Fruit fly (Drosophila melanogaster) whole organism, embryonic: Measurements from ENCODE around the gene CG16965.

ENCODE experiments used
- BEAF-32 ChIP-seq: fragments of 200-800 bp; sonication (Bioruptor generic); optimal IDR thresholded peaks from 3 replicates; lab custom pipeline; 2017; ENCODE audit warnings: missing biosample characterization, missing genetic modification characterization, mild to moderate bottlenecking, moderate library complexity, missing genetic modification reagents
- CG11695 ChIP-seq: fragments of 200-800 bp; sonication (Bioruptor generic); IDR thresholded peaks from 3 replicates; pipeline ENCODE4 v1.3.6; 2022; ENCODE audit warnings: missing biosample characterization, missing genetic modification characterization
- CG12299 ChIP-seq: fragments of 200-800 bp; sonication (Bioruptor generic); optimal IDR thresholded peaks from 2 replicates; lab custom pipeline; 2018; ENCODE audit warnings: missing biosample characterization, mild to moderate bottlenecking, missing genetic modification characterization
- CG12391 ChIP-seq: fragments of 200-800 bp; sonication (Bioruptor generic); optimal IDR thresholded peaks from 3 replicates; lab custom pipeline; 2018; ENCODE audit warnings: missing biosample characterization, mild to moderate bottlenecking, missing genetic modification characterization, moderate library complexity
- CG12744 ChIP-seq: fragments of 200-800 bp; sonication (Bioruptor generic); optimal IDR thresholded peaks from 2 replicates; lab custom pipeline; 2016; ENCODE audit warnings: missing biosample characterization, missing genetic modification characterization
- CG13894 ChIP-seq: fragments of 200-800 bp; sonication (Bioruptor generic); optimal IDR thresholded peaks from 3 replicates; lab custom pipeline; 2018; ENCODE audit warnings: missing biosample characterization, mild to moderate bottlenecking, missing genetic modification characterization, moderate library complexity
- CG17359 ChIP-seq: fragments of 200-800 bp; sonication (Bioruptor generic); optimal IDR thresholded peaks from 3 replicates; lab custom pipeline; 2018; ENCODE audit warnings: missing biosample characterization, mild to moderate bottlenecking, missing genetic modification characterization, moderate library complexity
- CG18476 ChIP-seq: fragments of 200-800 bp; sonication (Bioruptor generic); optimal IDR thresholded peaks from 2 replicates; lab custom pipeline; 2016; ENCODE audit warnings: missing biosample characterization, mild to moderate bottlenecking, missing genetic modification characterization
- CG18619 ChIP-seq: fragments of 200-800 bp; sonication (Bioruptor generic); optimal IDR thresholded peaks from 3 replicates; lab custom pipeline; 2017; ENCODE audit warnings: missing biosample characterization, mild to moderate bottlenecking, missing genetic modification characterization
- CG2889 ChIP-seq: fragments of 200-800 bp; sonication (Bioruptor generic); IDR thresholded peaks from 3 replicates; pipeline ENCODE4 v1.3.6; 2022; ENCODE audit warnings: missing biosample characterization, missing genetic modification characterization
- CG3995 ChIP-seq: fragments of 200-800 bp; sonication (Bioruptor generic); optimal IDR thresholded peaks from 3 replicates; lab custom pipeline; 2016; ENCODE audit warnings: missing biosample characterization, missing genetic modification characterization
- CG6813 ChIP-seq: fragments of 200-800 bp; sonication (Bioruptor generic); optimal IDR thresholded peaks from 2 replicates; lab custom pipeline; 2017; ENCODE audit warnings: missing biosample characterization, missing genetic modification characterization, mild to moderate bottlenecking, moderate library complexity, missing genetic modification reagents
- CG7372 ChIP-seq: fragments of 200-800 bp; sonication (Bioruptor generic); IDR thresholded peaks from 2 replicates; pipeline ENCODE4 v1.3.6; 2022; ENCODE audit warnings: missing biosample characterization, missing genetic modification characterization
- CG9215 ChIP-seq: fragments of 200-800 bp; sonication (Bioruptor generic); IDR thresholded peaks from 2 replicates; pipeline ENCODE4 v1.3.6; 2022; ENCODE audit warnings: missing biosample characterization, missing genetic modification characterization
- Chrac-16 ChIP-seq: fragments of 200-800 bp; sonication (Bioruptor generic); optimal IDR thresholded peaks from 3 replicates; lab custom pipeline; 2016; ENCODE audit warnings: missing biosample characterization, missing genetic modification characterization
- Doc3 ChIP-seq: fragments of 200-800 bp; sonication (Bioruptor generic); IDR thresholded peaks from 3 replicates; pipeline ENCODE4 v1.3.6; 2022; ENCODE audit warnings: missing biosample characterization, missing genetic modification characterization; ENCODE audit not compliant: partially characterized antibody
- E2f2 ChIP-seq: fragments of 200-800 bp; sonication (Bioruptor generic); IDR thresholded peaks from 2 replicates; pipeline ENCODE4 v1.3.6; 2022; ENCODE audit warnings: missing biosample characterization, missing genetic modification characterization
- Hand ChIP-seq: fragments of 200-800 bp; sonication (Bioruptor generic); optimal IDR thresholded peaks from 2 replicates; lab custom pipeline; 2017; ENCODE audit warnings: mild to moderate bottlenecking, missing biosample characterization, missing genetic modification reagents, missing genetic modification characterization
- Lpt ChIP-seq: fragments of >200 bp; optimal IDR thresholded peaks from 2 replicates; lab custom pipeline; 2018; ENCODE audit warnings: missing biosample characterization, missing genetic modification characterization
- MTF-1 ChIP-seq: fragments of 200-800 bp; sonication (Bioruptor generic); optimal IDR thresholded peaks from 2 replicates; lab custom pipeline; 2018; ENCODE audit warnings: missing biosample characterization, mild to moderate bottlenecking, missing genetic modification characterization, borderline replicate concordance
- Nf-YB ChIP-seq: fragments of 200-800 bp; sonication (Bioruptor generic); optimal IDR thresholded peaks from 3 replicates; lab custom pipeline; 2019; ENCODE audit warnings: missing biosample characterization, mild to moderate bottlenecking, missing genetic modification characterization, moderate library complexity
- Oli ChIP-seq: fragments of 200-800 bp; sonication (Bioruptor generic); optimal IDR thresholded peaks from 2 replicates; lab custom pipeline; 2018; ENCODE audit warnings: missing biosample characterization, mild to moderate bottlenecking, missing genetic modification characterization, moderate library complexity
- Optix ChIP-seq: fragments of 200-800 bp; sonication (Bioruptor generic); IDR thresholded peaks from 3 replicates; pipeline ENCODE4 v1.3.6; 2022; ENCODE audit warnings: missing biosample characterization, missing genetic modification characterization
- Vsx1 ChIP-seq: fragments of 200-800 bp; sonication (Bioruptor generic); optimal IDR thresholded peaks from 2 replicates; lab custom pipeline; 2017; ENCODE audit warnings: missing biosample characterization, mild to moderate bottlenecking, missing genetic modification characterization, missing genetic modification reagents
- Xrp1 ChIP-seq: fragments of 200-800 bp; sonication (Bioruptor generic); IDR thresholded peaks from 2 replicates; pipeline ENCODE4 v1.3.6; 2022; ENCODE audit warnings: missing biosample characterization, missing genetic modification characterization
- ara ChIP-seq: fragments of 200-800 bp; sonication (Bioruptor generic); IDR thresholded peaks from 2 replicates; pipeline ENCODE4 v1.3.6; 2022; ENCODE audit warnings: missing biosample characterization, missing genetic modification characterization
- bab2 ChIP-seq: fragments of 200-800 bp; sonication (Bioruptor generic); optimal IDR thresholded peaks from 2 replicates; lab custom pipeline; 2016; ENCODE audit warnings: missing biosample characterization, missing genetic modification characterization
- bsh ChIP-seq, 2 experiments: fragments of 200-800 bp; sonication (Bioruptor generic); optimal IDR thresholded peaks; 2 replicates each; lab custom pipeline; 2017 to 2018; ENCODE audit warnings: mild to moderate bottlenecking in 2 of 2, missing biosample characterization in 2 of 2, missing genetic modification characterization in 2 of 2, moderate library complexity in 1 of 2
- chn ChIP-seq: fragments of 200-800 bp; sonication (Bioruptor generic); optimal IDR thresholded peaks from 2 replicates; lab custom pipeline; 2016; ENCODE audit warnings: missing biosample characterization, missing genetic modification characterization
- da ChIP-seq: fragments of 200-800 bp; sonication (Bioruptor generic); optimal IDR thresholded peaks from 2 replicates; lab custom pipeline; 2016; ENCODE audit warnings: missing biosample characterization, missing genetic modification characterization
- dm ChIP-seq: fragments of 200-800 bp; sonication (Bioruptor generic); optimal IDR thresholded peaks from 3 replicates; lab custom pipeline; 2016; ENCODE audit warnings: missing biosample characterization, missing genetic modification characterization
- gce ChIP-seq: fragments of 200-800 bp; sonication (Bioruptor generic); IDR thresholded peaks from 3 replicates; pipeline ENCODE4 v1.3.6; 2022; ENCODE audit warnings: missing biosample characterization, missing genetic modification characterization
- gem ChIP-seq: fragments of 200-800 bp; sonication (Bioruptor generic); optimal IDR thresholded peaks from 2 replicates; lab custom pipeline; 2019; ENCODE audit warnings: missing biosample characterization, mild to moderate bottlenecking, missing genetic modification characterization, moderate library complexity
- gsb ChIP-seq: fragments of 200-800 bp; sonication (Bioruptor generic); IDR thresholded peaks from 2 replicates; pipeline ENCODE4 v1.3.6; 2022; ENCODE audit warnings: missing biosample characterization, missing genetic modification characterization
- hbn ChIP-seq: fragments of 200-800 bp; sonication (Bioruptor generic); IDR thresholded peaks from 2 replicates; pipeline ENCODE4 v1.3.6; 2022; ENCODE audit warnings: missing biosample characterization, missing genetic modification characterization; ENCODE audit not compliant: partially characterized antibody
- jigr1 ChIP-seq: fragments of 200-800 bp; sonication (Bioruptor generic); IDR thresholded peaks from 3 replicates; pipeline ENCODE4 v1.3.6; 2022; ENCODE audit warnings: missing biosample characterization, missing genetic modification characterization
- jing ChIP-seq: fragments of 200-800 bp; sonication (Bioruptor generic); optimal IDR thresholded peaks from 2 replicates; lab custom pipeline; 2018; ENCODE audit warnings: missing biosample characterization, mild to moderate bottlenecking, missing genetic modification characterization
- jumu ChIP-seq: fragments of 200-800 bp; sonication (Bioruptor generic); optimal IDR thresholded peaks from 3 replicates; lab custom pipeline; 2016; ENCODE audit warnings: missing biosample characterization, missing genetic modification characterization
- klu ChIP-seq: fragments of 200-800 bp; sonication (Bioruptor generic); IDR thresholded peaks from 2 replicates; pipeline ENCODE4 v1.3.6; 2022; ENCODE audit warnings: missing biosample characterization, missing genetic modification characterization
- kni ChIP-seq: fragments of 200-800 bp; sonication (Bioruptor generic); optimal IDR thresholded peaks from 3 replicates; lab custom pipeline; 2017; ENCODE audit warnings: mild to moderate bottlenecking, missing biosample characterization, missing genetic modification reagents, missing genetic modification characterization
- lmd ChIP-seq: fragments of 200-800 bp; sonication (Bioruptor generic); IDR thresholded peaks from 2 replicates; pipeline ENCODE4 v1.3.6; 2022; ENCODE audit warnings: missing biosample characterization, missing genetic modification characterization
- p53 ChIP-seq: fragments of 200-800 bp; sonication (Bioruptor generic); optimal IDR thresholded peaks from 2 replicates; lab custom pipeline; 2016; ENCODE audit warnings: missing biosample characterization, missing genetic modification characterization
- pzg ChIP-seq: fragments of 200-800 bp; sonication (Bioruptor generic); optimal IDR thresholded peaks from 3 replicates; lab custom pipeline; 2018; ENCODE audit warnings: missing biosample characterization, mild to moderate bottlenecking, missing genetic modification characterization, moderate library complexity
- rib ChIP-seq: fragments of 200-800 bp; sonication (Bioruptor generic); IDR thresholded peaks from 2 replicates; pipeline ENCODE4 v1.3.6; 2022; ENCODE audit warnings: missing biosample characterization, missing genetic modification characterization
- sisA ChIP-seq: fragments of 200-800 bp; sonication (Bioruptor generic); IDR thresholded peaks from 2 replicates; pipeline ENCODE4 v1.3.6; 2022; ENCODE audit warnings: missing biosample characterization, missing genetic modification characterization
- slou ChIP-seq: fragments of 200-800 bp; sonication (Bioruptor generic); optimal IDR thresholded peaks from 3 replicates; lab custom pipeline; 2016; ENCODE audit warnings: missing biosample characterization, missing genetic modification characterization
- sna ChIP-seq: fragments of 200-800 bp; sonication (Bioruptor generic); IDR thresholded peaks from 2 replicates; pipeline ENCODE4 v1.3.6; 2022; ENCODE audit warnings: missing biosample characterization, missing genetic modification characterization; ENCODE audit not compliant: partially characterized antibody
- usp ChIP-seq: fragments of >200 bp; optimal IDR thresholded peaks from 2 replicates; lab custom pipeline; 2017; ENCODE audit warnings: missing biosample characterization, missing genetic modification characterization
- vvl ChIP-seq: fragments of 200-800 bp; sonication (Bioruptor generic); IDR thresholded peaks from 2 replicates; pipeline ENCODE4 v1.3.6; 2022; ENCODE audit warnings: missing biosample characterization, missing genetic modification characterization
- wdn ChIP-seq: fragments of 200-800 bp; sonication (Bioruptor generic); IDR thresholded peaks from 2 replicates; pipeline ENCODE4 v1.3.6; 2022; ENCODE audit warnings: missing biosample characterization, missing genetic modification characterization
- zf30C ChIP-seq: fragments of 200-800 bp; sonication (Bioruptor generic); optimal IDR thresholded peaks from 3 replicates; lab custom pipeline; 2018; ENCODE audit warnings: missing biosample characterization, mild to moderate bottlenecking, missing genetic modification characterization

CG16965 gene

dm6 chr2L:11949917-11950316, 31.5 kb upstream of the CG16965 start (continued):
- TF ChIP-seq sna (GFP tag; lab: Robert Waterston, UW) (no peak), CG12744 (GFP tag; lab: Kevin White, UChicago) (no peak), CG11695 (GFP tag; lab: Robert Waterston, UW) (0 out of 3 replicates have a peak, but pooled peaks have one; percentile 35), bsh (GFP tag; optimal IDR thresholded peaks at IDR 0.05; lab: Kevin White, UChicago) (peak; percentile 63 to 76), Optix (GFP tag; lab: Robert Waterston, UW) (peak; percentile 41; the same call in 1 of the 3 replicates), Oli (peak; percentile 44), jing (GFP tag; lab: Kevin White, UChicago) (peak; percentile 23), wdn (GFP tag; lab: Robert Waterston, UW) (peak; percentile 18; the same call in 1 of the 2 replicates), gce (no peak), MTF-1 (GFP tag; lab: Kevin White, UChicago) (no peak), Lpt (no peak), Chrac-16 (peak; percentile 47), Doc3 (no peak), gsb (GFP tag; lab: Robert Waterston, UW) (no peak), lmd (GFP tag; lab: Robert Waterston, UW) (peak; percentile 52), CG12391 (tag; lab: Kevin White, UChicago) (peak; percentile 44), kni (no peak), pzg (GFP tag; lab: Kevin White, UChicago) (no peak), CG9215 (GFP tag; lab: Robert Waterston, UW) (no peak), chn (GFP tag; lab: Kevin White, UChicago) (peak; percentile 13), slou (GFP tag; lab: Kevin White, UChicago) (no peak), CG3995 (GFP tag; lab: Kevin White, UChicago) (no peak), hbn (GFP tag; lab: Robert Waterston, UW) (no peak), zf30C (GFP tag; lab: Kevin White, UChicago) (no peak), jumu (GFP tag; lab: Kevin White, UChicago) (peak; percentile 42), Vsx1 (GFP tag; lab: Kevin White, UChicago) (no peak), CG13894 (tag; lab: Kevin White, UChicago) (no peak), ara (GFP tag; lab: Robert Waterston, UW) (peak; percentile 51; the same call in 1 of the 2 replicates), vvl (GFP tag; lab: Robert Waterston, UW) (peak; percentile 57; the same call in 1 of the 2 replicates), jigr1 (GFP tag; lab: Robert Waterston, UW) (no peak), CG2889 (GFP tag; lab: Robert Waterston, UW) (no peak), E2f2 (no peak), CG17359 (tag; lab: Kevin White, UChicago) (peak; percentile 18), gem (tag; lab: Kevin White, UChicago) (peak; percentile 71), CG7372 (no peak), bab2 (GFP tag; lab: Kevin White, UChicago) (peak; percentile 8), CG12299 (tag; lab: Kevin White, UChicago) (no peak), da (GFP tag; lab: Kevin White, UChicago) (no peak), dm (GFP tag; lab: Kevin White, UChicago) (no peak), BEAF-32 (GFP tag; lab: Kevin White, UChicago) (no peak), rib (no peak), Nf-YB (GFP tag; lab: Kevin White, UChicago) (no peak), CG18476 (peak; percentile 10), Xrp1 (GFP tag; lab: Robert Waterston, UW) (peak; percentile 62; the same call in 1 of the 2 replicates), klu (0 out of 2 replicates have a peak, but pooled peaks have one; percentile 18), sisA (GFP tag; lab: Robert Waterston, UW) (peak; percentile 56), p53 (no peak), CG6813 (no peak), CG18619 (GFP tag; lab: Kevin White, UChicago) (no peak), Hand (GFP tag; lab: Kevin White, UChicago) (no peak), usp (GFP tag; lab: Kevin White, UChicago) (no peak)
